Worm (Caenorhabditis elegans) whole organism, early embryonic: ENCODE data around the gene sre-15.

Source experiments
- F13C5.2 ChIP-seq: sonication (generic microtip); optimal IDR thresholded peaks from 2 replicates; lab custom pipeline; 2017; ENCODE audit warnings: mild to moderate bottlenecking, missing genetic modification characterization, inconsistent platforms, missing compliant biosample characterization
- ets-7 ChIP-seq: sonication (generic microtip); optimal IDR thresholded peaks from 2 replicates; lab custom pipeline; 2016; ENCODE audit warnings: missing genotype, missing genetic modification characterization, missing compliant biosample characterization

DNA sequence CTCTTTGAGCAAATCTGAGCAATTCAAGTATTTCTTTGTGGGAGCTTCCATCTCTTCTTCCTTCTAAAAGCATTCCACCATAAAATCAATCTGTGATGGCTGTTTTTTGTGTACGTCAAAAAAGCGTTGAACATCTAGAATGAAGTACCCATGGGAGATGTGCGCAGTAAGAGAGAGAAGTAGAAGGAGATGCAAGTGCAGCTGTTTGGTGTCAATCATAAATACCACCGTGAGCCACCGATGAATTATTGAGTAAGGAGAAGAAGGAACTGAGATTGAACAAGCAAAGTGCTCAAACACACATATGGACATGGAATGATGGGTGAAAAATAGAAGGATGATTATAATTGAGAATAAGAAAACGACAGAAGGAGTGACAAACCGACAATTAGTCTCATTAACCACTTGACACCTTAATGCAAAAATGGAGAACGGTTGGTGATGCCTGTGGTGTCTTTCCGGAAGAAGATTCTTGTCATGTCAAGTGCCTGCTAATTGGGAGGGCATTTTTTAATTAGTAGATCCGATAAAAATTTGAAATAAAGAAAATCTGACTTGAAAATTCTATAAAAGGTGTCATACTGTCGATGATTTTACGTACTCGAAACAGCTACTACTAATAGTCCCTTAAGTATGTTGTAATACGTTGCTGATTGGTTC lies 52.4 kb downstream of the sre-15 start:
- TF ChIP-seq ets-7 (tag; lab: Kevin White, UChicago) (no peak), F13C5.2 (tag; lab: Kevin White, UChicago) (no peak)
